Worm (Caenorhabditis elegans) whole organism, young adult: Measurements from ENCODE around the gene C08E8.6.

Experiments used
- dpl-1 ChIP-seq: fragments of 150-350 bp; optimal IDR thresholded peaks from 2 replicates; lab custom pipeline; 2014; ENCODE audit warnings: missing biosample characterization, missing genetic modification reagents, missing genetic modification characterization
- ets-4 ChIP-seq: fragments of 200-800 bp; sonication (Bioruptor generic); optimal IDR thresholded peaks from 2 replicates; lab custom pipeline; 2018; ENCODE audit warnings: mild to moderate bottlenecking, missing genetic modification characterization, missing compliant biosample characterization
- hsf-1 ChIP-seq: fragments of 200-800 bp; sonication (Bioruptor generic); IDR thresholded peaks from 2 replicates; pipeline ENCODE4 v1.3.6; 2022; ENCODE audit warnings: missing genetic modification reagents, missing genetic modification characterization, missing compliant biosample characterization
- mel-28 ChIP-seq: sonication (generic microtip); optimal IDR thresholded peaks from 2 replicates; lab custom pipeline; 2016; ENCODE audit warnings: borderline replicate concordance, mild to moderate bottlenecking, missing genetic modification characterization, missing compliant biosample characterization
- nhr-179 ChIP-seq: sonication (generic microtip); optimal IDR thresholded peaks from 2 replicates; lab custom pipeline; 2016; ENCODE audit warnings: mild to moderate bottlenecking, missing genetic modification characterization, missing compliant biosample characterization
- sea-2 ChIP-seq: fragments of 200-800 bp; sonication (Bioruptor generic); IDR thresholded peaks from 2 replicates; pipeline ENCODE4 v1.3.6; 2022; ENCODE audit warnings: missing genetic modification characterization, missing compliant biosample characterization

ce11 chrV:18371579-18371978 lies 3.4 kb upstream of the C08E8.6 start, which contains the start of gene C08E8.4:
- TF ChIP-seq ets-4 (no peak), nhr-179 (tag; lab: Kevin White, UChicago) (no peak), mel-28 (tag; lab: Kevin White, UChicago) (no peak), sea-2 (GFP tag; lab: Robert Waterston, UW) (no peak), hsf-1 (GFP tag; lab: Robert Waterston, UW) (no peak), dpl-1 (GFP tag; lab: Kevin White, UChicago) (no peak)
